Worm (Caenorhabditis elegans) whole organism, L1 larva: ENCODE measurements around the gene lgg-3.

ENCODE experiments used
- egl-27 ChIP-seq, 2 experiments: fragments of 150-350 bp in 1 of 2; sonication (generic microtip); optimal IDR thresholded peaks; 3 replicates each; lab custom pipeline; 2017 to 2018; ENCODE audit warnings: missing biosample characterization in 2 of 2, missing genetic modification characterization in 2 of 2, missing genetic modification reagents in 2 of 2
- fkh-8 ChIP-seq: sonication (generic microtip); optimal IDR thresholded peaks from 2 replicates; lab custom pipeline; 2016; ENCODE audit warnings: mild to moderate bottlenecking, missing genetic modification characterization, missing compliant biosample characterization
- hlh-4 ChIP-seq: sonication (generic microtip); optimal IDR thresholded peaks from 2 replicates; lab custom pipeline; 2016; ENCODE audit warnings: mild to moderate bottlenecking, missing genetic modification characterization, missing compliant biosample characterization
- lin-13 ChIP-seq: fragments of 150-350 bp; optimal IDR thresholded peaks from 2 replicates; lab custom pipeline; 2014; ENCODE audit warnings: missing biosample characterization, missing genetic modification reagents, missing genetic modification characterization
- lir-3 ChIP-seq: sonication (generic microtip); optimal IDR thresholded peaks from 2 replicates; lab custom pipeline; 2016; ENCODE audit warnings: mild to moderate bottlenecking, missing genetic modification characterization, moderate library complexity, missing compliant biosample characterization; ENCODE audit not compliant: poor library complexity
- mdl-1 ChIP-seq, 2 experiments: fragments of 150-350 bp; optimal IDR thresholded peaks; 2 replicates each; lab custom pipeline; 2014 to 2017; ENCODE audit warnings: missing biosample characterization in 2 of 2, missing genetic modification characterization in 2 of 2, inconsistent platforms in 1 of 2
- nhr-11 ChIP-seq: fragments of 150-350 bp; optimal IDR thresholded peaks from 2 replicates; lab custom pipeline; 2014; ENCODE audit warnings: missing biosample characterization, missing genetic modification characterization
- nhr-90 ChIP-seq: sonication (generic microtip); optimal IDR thresholded peaks from 2 replicates; lab custom pipeline; 2016; ENCODE audit warnings: mild to moderate bottlenecking, missing genetic modification characterization, missing compliant biosample characterization; ENCODE audit not compliant: poor library complexity
- snpc-4 ChIP-seq: fragments of 150-350 bp; optimal IDR thresholded peaks from 2 replicates; lab custom pipeline; 2014; ENCODE audit warnings: missing biosample characterization, missing genetic modification characterization
- tlp-1 ChIP-seq: fragments of 150-350 bp; optimal IDR thresholded peaks from 2 replicates; lab custom pipeline; 2014; ENCODE audit warnings: missing biosample characterization, missing genetic modification characterization
- unc-130 ChIP-seq: fragments of 150-350 bp; optimal IDR thresholded peaks from 2 replicates; lab custom pipeline; 2017; ENCODE audit warnings: missing biosample characterization, missing genetic modification characterization, inconsistent platforms
- unc-62 ChIP-seq: fragments of 150-350 bp; optimal IDR thresholded peaks from 2 replicates; lab custom pipeline; 2014; ENCODE audit warnings: missing biosample characterization, missing genetic modification reagents, missing genetic modification characterization
- xbp-1 ChIP-seq: sonication (generic microtip); optimal IDR thresholded peaks from 2 replicates; lab custom pipeline; 2016; ENCODE audit warnings: missing genetic modification characterization, missing compliant biosample characterization
- zag-1 ChIP-seq: fragments of 150-350 bp; optimal IDR thresholded peaks from 2 replicates; lab custom pipeline; 2014; ENCODE audit warnings: missing biosample characterization, missing genetic modification characterization

ce11 chrIII:5720266-5721019 lies 22.6 kb upstream of the lgg-3 start:
- no peak for TF ChIP-seq snpc-4 (tag; lab: Kevin White, UChicago)
- no peak for TF ChIP-seq lin-13 (GFP tag; lab: Kevin White, UChicago)
- no peak for TF ChIP-seq unc-62 (GFP tag; lab: Kevin White, UChicago)
- no peak for TF ChIP-seq egl-27 (tag; optimal IDR thresholded peaks at IDR 0.05; lab: Kevin White, UChicago)
- no peak for TF ChIP-seq tlp-1
- TF ChIP-seq mdl-1 (tag; optimal IDR thresholded peaks at IDR 0.05; lab: Kevin White, UChicago) = no peak
- TF ChIP-seq nhr-90 = no peak
- no peak for TF ChIP-seq fkh-8 (tag; lab: Kevin White, UChicago)
- TF ChIP-seq nhr-11 (tag; lab: Kevin White, UChicago) = no peak
- TF ChIP-seq zag-1 (tag; lab: Kevin White, UChicago) = no peak
- TF ChIP-seq xbp-1 (tag; lab: Kevin White, UChicago) = no peak
- TF ChIP-seq hlh-4 (tag; lab: Kevin White, UChicago) = no peak
- no peak for TF ChIP-seq unc-130 (tag; lab: Kevin White, UChicago)
- TF ChIP-seq lir-3 (tag; lab: Kevin White, UChicago) = no peak
